Worm (Caenorhabditis elegans): ENCODE measurements around the gene ZK757.2.

ce11 chrIII:9859133-9859775 is 19.5 kb downstream of the ZK757.2 start, which contains the start of gene gpdh-2:
- TF ChIP-seq ama-1 (optimal IDR thresholded peaks at IDR 0.05) (no peak), flt-1 (GFP tag; IDR thresholded peaks at IDR 0.05) (no peak), hmg-4 (GFP tag; optimal IDR thresholded peaks at IDR 0.05) (no peak)

Measured in whole organism, early embryonic.